Worm (Caenorhabditis elegans): ENCODE results near the gene F25E2.2.

F25E2.2 gene

DNA sequence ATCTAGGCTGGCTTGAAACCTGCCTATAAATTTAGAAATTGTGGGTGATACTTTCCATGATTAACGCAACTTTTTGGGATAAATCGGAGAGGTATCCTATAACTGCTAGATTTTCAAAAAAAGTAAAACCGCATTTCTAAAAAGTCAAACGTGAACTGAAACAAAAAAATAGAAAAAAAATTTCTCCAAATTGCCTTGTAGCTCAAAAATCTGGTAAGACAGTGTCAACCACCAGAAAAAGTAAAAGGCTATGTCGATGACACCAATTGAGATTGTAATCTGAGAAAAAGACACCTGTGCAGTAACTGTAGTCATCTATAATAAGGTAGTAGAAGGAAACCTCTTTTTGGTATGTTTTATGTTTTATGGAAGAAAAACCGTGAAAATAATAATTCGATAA, 18.0 kb upstream of the F25E2.2 start, which contains the start of gene wdr-54:
wdr-54 (plus strand) TSS at position 301 of the 400 bp plus-strand sequence.
- TF ChIP-seq tab-1 (GFP tag; IDR thresholded peaks at IDR 0.05) = no peak
- TF ChIP-seq med-1 (GFP tag; optimal IDR thresholded peaks at IDR 0.05; ENCODE audit: insufficient read depth) = no peak
- no peak for TF ChIP-seq cog-1 (tag; optimal IDR thresholded peaks at IDR 0.05)
- TF ChIP-seq ref-1 (GFP tag; conservative IDR thresholded peaks at IDR 0.05) = no peak
- TF ChIP-seq klf-2 (GFP tag; conservative IDR thresholded peaks at IDR 0.05) = no peak
- TF ChIP-seq T22C8.4 (GFP tag; IDR thresholded peaks at IDR 0.05) = no peak
- TF ChIP-seq ztf-23 (GFP tag; IDR thresholded peaks at IDR 0.05) = no peak
- no peak for TF ChIP-seq ztf-29 (GFP tag; IDR thresholded peaks at IDR 0.05)
- no peak for TF ChIP-seq flt-1 (GFP tag; IDR thresholded peaks at IDR 0.05)

DNA sequence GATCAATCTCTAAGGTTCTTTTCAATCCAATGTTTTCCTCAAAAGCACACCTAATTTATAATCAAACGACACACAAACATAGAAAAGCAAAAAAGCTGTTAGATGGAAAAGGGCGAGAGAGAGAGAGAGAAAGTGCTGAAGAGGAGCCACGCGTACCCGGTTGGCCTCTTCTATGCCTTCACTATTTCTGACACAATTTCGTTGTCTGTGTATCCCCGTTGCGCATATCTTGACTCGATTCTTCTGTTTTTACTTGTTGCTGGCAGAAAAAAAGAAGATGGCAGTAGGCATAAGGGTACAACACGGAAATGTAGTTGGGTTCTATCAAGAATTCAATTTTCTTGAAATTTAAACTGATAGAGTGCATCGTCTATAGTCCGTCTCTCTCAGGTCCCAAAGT, 16.9 kb upstream of the F25E2.2 start:
- TF ChIP-seq cog-1 (tag; optimal IDR thresholded peaks at IDR 0.05) = peak; percentile 52
- no peak for TF ChIP-seq flt-1 (GFP tag; IDR thresholded peaks at IDR 0.05)
- TF ChIP-seq T22C8.4 (GFP tag; IDR thresholded peaks at IDR 0.05) = no peak
- no peak for TF ChIP-seq klf-2 (GFP tag; conservative IDR thresholded peaks at IDR 0.05)

DNA sequence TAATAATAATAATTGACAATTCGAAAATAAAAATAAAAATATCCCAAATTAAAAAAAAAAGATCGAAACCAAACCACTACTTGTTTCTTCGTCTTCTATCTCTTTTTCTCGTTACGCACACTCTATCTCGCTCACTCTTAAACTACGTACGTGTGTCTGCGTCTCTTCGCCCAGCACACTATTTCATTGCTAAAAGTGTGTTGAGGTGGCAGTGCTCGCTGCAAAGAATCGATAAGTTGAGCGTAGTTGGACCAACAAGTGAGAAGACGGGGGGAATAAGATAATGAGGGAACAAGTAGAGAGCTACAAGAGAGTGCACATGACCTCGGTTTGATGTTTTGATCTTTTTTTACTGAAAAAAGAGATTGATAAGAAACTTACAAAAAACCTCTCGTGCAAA, 15.3 kb upstream of the F25E2.2 start:
- TF ChIP-seq med-1 (GFP tag; optimal IDR thresholded peaks at IDR 0.05; ENCODE audit: insufficient read depth) (no peak), ztf-23 (GFP tag; IDR thresholded peaks at IDR 0.05) (no peak), flt-1 (GFP tag; IDR thresholded peaks at IDR 0.05) (no peak), T22C8.4 (GFP tag; IDR thresholded peaks at IDR 0.05) (peak; percentile 67), klf-2 (GFP tag; conservative IDR thresholded peaks at IDR 0.05) (no peak), cog-1 (tag; optimal IDR thresholded peaks at IDR 0.05) (no peak)

DNA sequence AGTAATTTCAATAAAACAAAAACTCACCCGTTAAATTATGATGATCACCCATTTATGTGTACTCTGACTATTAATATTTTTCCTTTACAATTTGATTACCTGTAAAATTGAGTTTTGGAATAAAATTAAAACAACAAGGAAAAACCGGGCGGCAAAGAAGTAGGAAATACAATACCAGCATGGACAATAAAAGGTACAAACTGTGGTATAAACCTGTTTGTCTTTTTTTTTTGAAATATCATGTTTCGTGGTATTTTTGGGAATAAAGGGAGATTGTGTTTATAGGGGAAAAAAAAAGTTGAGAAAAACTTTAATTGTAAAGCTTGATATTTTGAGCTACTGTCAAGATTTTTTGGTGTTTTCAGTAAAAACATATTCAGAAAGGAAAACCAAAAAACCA, 14.8 kb upstream of the F25E2.2 start, which contains the start of gene daf-3:
daf-3 (minus strand) TSS at position 101 of the 400 bp plus-strand sequence.
- TF ChIP-seq ztf-29 (GFP tag; IDR thresholded peaks at IDR 0.05) (no peak), ref-1 (GFP tag; conservative IDR thresholded peaks at IDR 0.05) (no peak), tab-1 (GFP tag; IDR thresholded peaks at IDR 0.05) (no peak), flt-1 (GFP tag; IDR thresholded peaks at IDR 0.05) (no peak), med-1 (GFP tag; optimal IDR thresholded peaks at IDR 0.05; ENCODE audit: insufficient read depth) (no peak), T22C8.4 (GFP tag; IDR thresholded peaks at IDR 0.05) (no peak), ztf-23 (GFP tag; IDR thresholded peaks at IDR 0.05) (no peak), cog-1 (tag; optimal IDR thresholded peaks at IDR 0.05) (no peak), klf-2 (GFP tag; conservative IDR thresholded peaks at IDR 0.05) (no peak)

DNA sequence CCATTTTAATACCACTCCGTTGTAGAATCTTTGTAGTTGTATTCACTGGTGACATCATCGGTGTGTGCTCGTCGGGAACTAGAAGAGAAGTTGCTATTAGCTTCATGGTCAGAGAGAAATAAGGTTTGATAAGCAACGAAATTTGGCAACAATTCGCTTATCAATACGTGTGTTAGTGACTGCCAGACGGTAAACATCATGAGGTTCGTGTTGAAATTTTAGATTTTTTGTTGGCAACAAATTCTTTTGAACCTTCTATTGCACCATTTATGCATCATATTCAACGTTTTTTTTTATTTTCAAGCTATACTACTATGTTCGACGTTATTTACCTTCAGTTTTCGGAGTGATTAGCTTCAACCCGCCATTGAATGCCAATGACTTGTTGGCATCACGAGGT, 13.1 kb upstream of the F25E2.2 start:
- no peak for TF ChIP-seq flt-1 (GFP tag; IDR thresholded peaks at IDR 0.05)
- TF ChIP-seq ref-1 (GFP tag; conservative IDR thresholded peaks at IDR 0.05) = no peak
- no peak for TF ChIP-seq T22C8.4 (GFP tag; IDR thresholded peaks at IDR 0.05)
- TF ChIP-seq cog-1 (tag; optimal IDR thresholded peaks at IDR 0.05) = no peak
- no peak for TF ChIP-seq med-1 (GFP tag; optimal IDR thresholded peaks at IDR 0.05; ENCODE audit: insufficient read depth)
- TF ChIP-seq ztf-29 (GFP tag; IDR thresholded peaks at IDR 0.05) = no peak
- no peak for TF ChIP-seq tab-1 (GFP tag; IDR thresholded peaks at IDR 0.05)
- TF ChIP-seq klf-2 (GFP tag; conservative IDR thresholded peaks at IDR 0.05) = no peak
- TF ChIP-seq ztf-23 (GFP tag; IDR thresholded peaks at IDR 0.05) = no peak

DNA sequence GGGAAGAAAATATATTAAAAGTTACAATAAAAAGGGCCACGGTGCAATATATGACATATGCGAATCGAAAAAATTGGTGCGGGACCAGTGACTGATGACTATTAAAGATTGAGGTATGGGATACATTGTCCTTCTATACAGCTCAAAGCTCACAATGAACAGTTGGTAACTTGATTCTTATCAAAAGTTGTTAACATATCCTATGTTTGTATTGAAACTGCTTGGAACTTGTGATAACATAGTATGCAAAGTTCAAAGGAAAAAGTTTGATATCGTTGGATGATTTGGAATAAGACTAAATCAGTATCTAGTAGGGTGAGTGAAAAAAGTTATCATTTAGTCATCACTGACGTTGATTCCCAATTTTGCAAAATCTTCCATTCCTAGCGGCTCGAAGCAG, 7.4 kb upstream of the F25E2.2 start:
- TF ChIP-seq ref-1 (GFP tag; conservative IDR thresholded peaks at IDR 0.05) (no peak), med-1 (GFP tag; optimal IDR thresholded peaks at IDR 0.05; ENCODE audit: insufficient read depth) (no peak), tab-1 (GFP tag; IDR thresholded peaks at IDR 0.05) (no peak), klf-2 (GFP tag; conservative IDR thresholded peaks at IDR 0.05) (no peak), ztf-23 (GFP tag; IDR thresholded peaks at IDR 0.05) (no peak), flt-1 (GFP tag; IDR thresholded peaks at IDR 0.05) (no peak), cog-1 (tag; optimal IDR thresholded peaks at IDR 0.05) (no peak), T22C8.4 (GFP tag; IDR thresholded peaks at IDR 0.05) (no peak), ztf-29 (GFP tag; IDR thresholded peaks at IDR 0.05) (no peak)

DNA sequence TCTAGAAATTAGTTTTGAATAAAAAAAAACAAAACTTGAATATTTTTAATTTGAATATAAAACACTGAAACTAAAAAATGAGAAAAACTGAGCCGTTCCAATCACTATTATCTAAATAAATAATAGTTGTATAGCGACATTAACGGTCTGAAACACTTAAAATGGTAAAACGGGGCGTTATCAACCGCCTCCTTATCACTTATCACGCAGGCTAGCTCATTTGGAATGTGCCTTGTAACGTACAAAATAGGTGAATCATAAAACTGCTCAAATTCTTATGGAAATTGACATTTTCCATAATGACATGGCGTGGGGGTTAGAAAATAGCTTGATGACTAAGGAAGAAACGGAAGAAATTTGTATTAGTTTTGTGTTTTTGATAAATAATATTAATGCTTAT, 5.3 kb upstream of the F25E2.2 start, which contains the start of gene ifd-2:
ifd-2 (minus strand) TSS at position 1 of the 400 bp plus-strand sequence.
- TF ChIP-seq tab-1 (GFP tag; IDR thresholded peaks at IDR 0.05) (no peak), ztf-29 (GFP tag; IDR thresholded peaks at IDR 0.05) (no peak), ztf-23 (GFP tag; IDR thresholded peaks at IDR 0.05) (no peak), ref-1 (GFP tag; conservative IDR thresholded peaks at IDR 0.05) (no peak)

DNA sequence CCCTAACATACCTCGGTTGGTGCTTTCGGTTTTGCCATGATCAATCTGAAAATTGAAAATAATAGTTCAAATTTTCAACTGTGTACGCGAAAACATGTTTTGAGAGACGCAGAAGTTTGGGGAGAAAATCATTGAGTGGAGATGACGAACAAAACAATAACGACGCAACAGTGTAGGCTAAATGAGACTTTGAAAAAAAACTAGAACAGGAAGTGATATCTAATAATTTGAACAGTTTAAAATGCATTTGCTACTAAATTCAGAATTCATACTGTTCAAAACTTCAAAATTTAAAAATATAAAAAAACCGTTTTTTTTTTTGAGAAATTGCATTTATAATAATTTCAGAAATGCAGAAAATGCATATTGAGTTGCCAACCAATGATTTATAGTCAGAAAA, 2.5 kb upstream of the F25E2.2 start, which contains the start of gene F25E2.3:
F25E2.3 (minus strand) TSS at position 101 of the 400 bp plus-strand sequence.
- TF ChIP-seq ztf-23 (GFP tag; IDR thresholded peaks at IDR 0.05) (no peak), T22C8.4 (GFP tag; IDR thresholded peaks at IDR 0.05) (no peak), tab-1 (GFP tag; IDR thresholded peaks at IDR 0.05) (no peak), cog-1 (tag; optimal IDR thresholded peaks at IDR 0.05) (no peak), ztf-29 (GFP tag; IDR thresholded peaks at IDR 0.05) (no peak), med-1 (GFP tag; optimal IDR thresholded peaks at IDR 0.05; ENCODE audit: insufficient read depth) (no peak), ref-1 (GFP tag; conservative IDR thresholded peaks at IDR 0.05) (no peak), klf-2 (GFP tag; conservative IDR thresholded peaks at IDR 0.05) (no peak), flt-1 (GFP tag; IDR thresholded peaks at IDR 0.05) (no peak)

DNA sequence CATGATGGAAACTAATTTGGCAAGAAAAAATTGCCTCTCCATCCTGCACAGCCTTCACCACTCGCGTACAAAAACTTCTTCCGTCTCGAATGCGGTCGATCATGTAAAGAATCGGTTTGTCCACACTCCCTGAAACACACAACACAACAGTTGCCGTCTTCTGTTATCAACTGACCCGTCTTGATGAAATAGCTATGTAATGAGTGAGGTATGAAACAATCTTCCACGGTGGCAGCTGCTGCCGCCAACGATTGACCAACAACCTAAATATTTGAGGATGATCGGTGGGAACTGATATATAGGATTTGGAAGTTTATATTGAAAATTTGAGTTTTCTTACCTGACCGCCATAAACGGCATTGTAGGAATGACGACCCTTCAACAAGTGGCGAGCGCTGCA, 1.7 kb upstream of the F25E2.2 start:
- TF ChIP-seq cog-1 (tag; optimal IDR thresholded peaks at IDR 0.05) = no peak
- no peak for TF ChIP-seq ref-1 (GFP tag; conservative IDR thresholded peaks at IDR 0.05)
- no peak for TF ChIP-seq tab-1 (GFP tag; IDR thresholded peaks at IDR 0.05)
- no peak for TF ChIP-seq ztf-29 (GFP tag; IDR thresholded peaks at IDR 0.05)
- TF ChIP-seq T22C8.4 (GFP tag; IDR thresholded peaks at IDR 0.05) = no peak
- no peak for TF ChIP-seq flt-1 (GFP tag; IDR thresholded peaks at IDR 0.05)
- no peak for TF ChIP-seq med-1 (GFP tag; optimal IDR thresholded peaks at IDR 0.05; ENCODE audit: insufficient read depth)
- no peak for TF ChIP-seq ztf-23 (GFP tag; IDR thresholded peaks at IDR 0.05)
- TF ChIP-seq klf-2 (GFP tag; conservative IDR thresholded peaks at IDR 0.05) = no peak

DNA sequence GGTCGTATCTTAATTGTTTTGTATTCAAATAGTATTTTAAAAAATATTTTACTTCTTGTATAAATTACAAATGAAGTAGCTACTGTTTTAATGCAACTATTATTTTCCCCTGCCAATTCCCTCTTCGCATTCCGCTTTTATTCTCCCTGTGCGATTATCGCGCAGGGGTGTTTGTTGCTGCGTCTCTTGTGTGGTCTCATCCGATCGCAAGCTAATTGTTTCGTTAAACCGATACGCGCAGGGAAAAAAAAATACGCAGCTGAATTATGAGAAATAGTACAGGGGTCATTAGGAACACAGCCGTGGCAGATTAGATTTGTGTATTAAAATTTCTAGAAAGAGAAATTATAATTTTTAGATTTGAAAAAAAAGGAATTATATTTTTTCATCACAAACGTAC, 4.1 kb downstream of the F25E2.2 start:
- peak; percentile 57 for TF ChIP-seq med-1 (GFP tag; optimal IDR thresholded peaks at IDR 0.05; ENCODE audit: insufficient read depth)
- peak; percentile 73 for TF ChIP-seq ztf-29 (GFP tag; IDR thresholded peaks at IDR 0.05)
- TF ChIP-seq ref-1 (GFP tag; conservative IDR thresholded peaks at IDR 0.05) = 0 out of 2 replicates have a peak, but pooled peaks have one; percentile 16
- TF ChIP-seq ztf-23 (GFP tag; IDR thresholded peaks at IDR 0.05) = peak; percentile 85
- TF ChIP-seq T22C8.4 (GFP tag; IDR thresholded peaks at IDR 0.05) = no peak
- peak; percentile 87 for TF ChIP-seq flt-1 (GFP tag; IDR thresholded peaks at IDR 0.05)
- TF ChIP-seq tab-1 (GFP tag; IDR thresholded peaks at IDR 0.05) = peak; percentile 83
- peak; percentile 87 for TF ChIP-seq klf-2 (GFP tag; conservative IDR thresholded peaks at IDR 0.05)
- TF ChIP-seq cog-1 (tag; optimal IDR thresholded peaks at IDR 0.05) = peak; percentile 98
